Fruit fly (Drosophila melanogaster): ENCODE results near the gene pira.
A peak's percentile ranks its signal among the peaks of the same experiment; 100 is the strongest.

The pira gene

DNA sequence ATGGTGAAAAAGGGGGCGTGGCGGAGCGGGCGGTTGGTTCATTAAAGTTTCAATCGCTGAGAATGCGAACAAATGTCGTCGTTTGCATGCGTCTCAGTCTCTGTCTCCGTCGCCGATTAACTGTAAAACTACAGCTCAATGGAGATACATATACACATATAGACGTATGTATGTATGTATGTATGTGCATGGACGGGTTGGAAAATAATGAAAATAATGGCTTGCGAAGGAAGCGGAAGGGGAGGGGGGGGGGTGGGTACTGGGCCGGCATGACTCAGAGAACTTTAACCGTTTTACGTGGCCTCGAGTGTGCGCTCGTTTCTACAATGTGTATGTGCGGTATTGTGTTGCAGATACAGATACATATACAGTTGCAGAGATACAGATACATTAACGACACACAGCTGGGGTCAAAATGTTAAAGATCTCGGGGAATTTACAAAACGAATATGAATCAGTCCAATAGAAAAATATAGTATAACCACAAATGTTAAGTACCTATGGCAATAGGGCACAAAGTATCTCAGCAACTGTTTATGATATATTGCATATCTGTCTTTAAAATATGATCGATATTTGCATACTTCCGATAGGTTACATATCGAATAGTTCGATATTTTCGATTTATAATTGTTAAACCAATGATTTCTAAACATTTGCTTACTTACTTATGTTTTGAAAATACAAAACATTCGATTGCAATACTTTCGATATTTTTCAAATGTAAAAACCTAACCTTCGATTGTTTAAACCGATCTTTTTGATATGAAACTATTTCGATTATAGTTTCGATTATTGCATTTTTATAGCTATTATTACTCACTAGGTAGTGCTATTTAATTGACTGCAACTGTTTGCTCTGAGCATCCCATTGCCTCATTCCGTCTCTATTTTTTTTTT lies 38.9 kb downstream of the pira start (continued):
- TF ChIP-seq Ets65A (GFP tag) (peak; percentile 50), Dip2 (GFP tag; IDR thresholded peaks at IDR 0.05) (no peak), tgo (GFP tag; IDR thresholded peaks at IDR 0.05) (no peak; the same call in 2 of the 3 replicates), CG8924 (tag; optimal IDR thresholded peaks at IDR 0.05) (peak; percentile 23), CG9727 (GFP tag; optimal IDR thresholded peaks at IDR 0.05) (peak; percentile 50), CG32772 (GFP tag; IDR thresholded peaks at IDR 0.05) (peak; percentile 48), abd-A (tag; optimal IDR thresholded peaks at IDR 0.05) (peak; percentile 68), BtbVII (GFP tag; optimal IDR thresholded peaks at IDR 0.05) (no peak), CG3163 (GFP tag; optimal IDR thresholded peaks at IDR 0.05) (no peak), dimm (GFP tag; IDR thresholded peaks at IDR 0.05) (no peak), CG4328 (GFP tag; optimal IDR thresholded peaks at IDR 0.05) (no peak), sd (tag; optimal IDR thresholded peaks at IDR 0.05) (peak; percentile 48), Ptx1 (GFP tag; IDR thresholded peaks at IDR 0.05) (0 out of 2 replicates have a peak, but pooled peaks have one; percentile 29), NK7.1 (GFP tag; optimal IDR thresholded peaks at IDR 0.05) (no peak), Sin3A (optimal IDR thresholded peaks at IDR 0.05) (no peak), CG1024 (GFP tag; IDR thresholded peaks at IDR 0.05) (no peak), CG10274 (GFP tag; optimal IDR thresholded peaks at IDR 0.05) (no peak), crp (GFP tag; optimal IDR thresholded peaks at IDR 0.05) (no peak), CG30403 (GFP tag; optimal IDR thresholded peaks at IDR 0.05) (peak; percentile 38), CG18262 (tag; optimal IDR thresholded peaks at IDR 0.05) (peak; percentile 67), CG1529 (GFP tag; optimal IDR thresholded peaks at IDR 0.05) (no peak), Mrtf (GFP tag; IDR thresholded peaks at IDR 0.05) (no peak), cg (GFP tag; optimal IDR thresholded peaks at IDR 0.05) (peak; percentile 74), H15 (GFP tag; IDR thresholded peaks at IDR 0.05) (0 out of 3 replicates have a peak, but pooled peaks have one; percentile 29), rib (GFP tag; IDR thresholded peaks at IDR 0.05) (peak; percentile 39; the same call in 1 of the 2 replicates), HLH3B (GFP tag; IDR thresholded peaks at IDR 0.05) (0 out of 2 replicates have a peak, but pooled peaks have one; percentile 15), sqz (GFP tag; optimal IDR thresholded peaks at IDR 0.05) (no peak), ken (GFP tag; IDR thresholded peaks at IDR 0.05) (no peak), pnt (GFP tag; optimal IDR thresholded peaks at IDR 0.05) (no peak), lilli (GFP tag; optimal IDR thresholded peaks at IDR 0.05) (no peak), sens-2 (GFP tag; IDR thresholded peaks at IDR 0.05) (no peak), CkIIα-i1 (GFP tag; IDR thresholded peaks at IDR 0.05) (no peak), CG4707 (GFP tag; optimal IDR thresholded peaks at IDR 0.05) (no peak), br (optimal IDR thresholded peaks at IDR 0.05) (no peak), D19B (GFP tag; optimal IDR thresholded peaks at IDR 0.05) (no peak), lab (GFP tag; optimal IDR thresholded peaks at IDR 0.05) (no peak), CG10209 (GFP tag; optimal IDR thresholded peaks at IDR 0.05) (peak; percentile 12), en (GFP tag; optimal IDR thresholded peaks at IDR 0.05) (no peak), Bteb2 (GFP tag; optimal IDR thresholded peaks at IDR 0.05) (no peak), wek (GFP tag; optimal IDR thresholded peaks at IDR 0.05) (no peak), CG10654 (GFP tag; optimal IDR thresholded peaks at IDR 0.05) (no peak), CG34376 (GFP tag; optimal IDR thresholded peaks at IDR 0.05) (peak; percentile 13), Fer1 (GFP tag; optimal IDR thresholded peaks at IDR 0.05) (no peak), CG14860 (GFP tag; IDR thresholded peaks at IDR 0.05; ENCODE audit: partially characterized antibody) (no peak), tio (GFP tag; optimal IDR thresholded peaks at IDR 0.05) (peak; percentile 42), nmo (GFP tag; optimal IDR thresholded peaks at IDR 0.05) (peak; percentile 60), ab (GFP tag; optimal IDR thresholded peaks at IDR 0.05) (no peak), CG11093 (GFP tag; IDR thresholded peaks at IDR 0.05) (no peak), CG2712 (tag; optimal IDR thresholded peaks at IDR 0.05) (peak; percentile 23), CG11695 (GFP tag; IDR thresholded peaks at IDR 0.05) (no peak)

Data from whole organism, embryonic.